Worm (Caenorhabditis elegans): ENCODE measurements around the gene C27H5.12.

DNA sequence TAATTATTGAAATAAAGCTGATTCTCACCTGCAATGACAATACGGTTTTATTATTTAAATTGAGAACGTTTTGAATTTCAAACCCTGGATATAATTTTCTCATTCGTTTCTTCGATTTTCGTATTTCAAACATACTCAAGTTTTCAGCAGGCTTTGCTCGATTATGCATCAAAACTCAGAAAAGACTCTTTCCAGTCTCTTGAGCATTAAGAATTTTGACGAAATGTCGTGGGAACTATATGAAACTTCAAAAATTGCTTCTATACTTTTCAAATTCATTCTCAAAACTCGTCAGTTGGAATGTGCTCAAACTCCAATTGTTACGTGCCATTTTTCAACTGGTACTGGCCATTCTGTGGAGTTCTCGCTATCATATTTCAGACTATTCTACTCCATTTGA lies 44.0 kb upstream of the C27H5.12 start, which contains the start of gene srd-59:
- TF ChIP-seq zag-1 (tag; optimal IDR thresholded peaks at IDR 0.05) (no peak), ceh-82 (tag; optimal IDR thresholded peaks at IDR 0.05) (no peak), egl-27 (tag; optimal IDR thresholded peaks at IDR 0.05) (no peak), daf-16 (GFP tag; optimal IDR thresholded peaks at IDR 0.05) (no peak), daf-16 (tag; optimal IDR thresholded peaks at IDR 0.05) (no peak), zip-11 (GFP tag; IDR thresholded peaks at IDR 0.05) (no peak), pha-4 (GFP tag; IDR thresholded peaks at IDR 0.05) (no peak), pha-4 (tag; optimal IDR thresholded peaks at IDR 0.05) (no peak)

All from whole organism, L4 larva.